Worm (Caenorhabditis elegans): ENCODE data around the gene mrps-22.

mrps-22 gene

ce11 chrII:10541923-10542486 is 40.4 kb upstream of the mrps-22 start, which contains the start of gene pro-1 (continued):
- TF ChIP-seq rec-8 (tag; optimal IDR thresholded peaks at IDR 0.05) (no peak), lin-54 (GFP tag; optimal IDR thresholded peaks at IDR 0.05) (peak; percentile 74), ztf-28 (GFP tag; IDR thresholded peaks at IDR 0.05) (peak; percentile 45; the same call in 1 of the 2 replicates), nhr-80 (tag; optimal IDR thresholded peaks at IDR 0.05) (peak; percentile 15), F37B4.10 (GFP tag; IDR thresholded peaks at IDR 0.05) (no peak), snpc-4 (GFP tag; optimal IDR thresholded peaks at IDR 0.05) (no peak), snpc-4 (tag; optimal IDR thresholded peaks at IDR 0.05) (peak in 2 of 4 experiments; percentile 58 to 67), F39B2.1 (GFP tag; IDR thresholded peaks at IDR 0.05) (peak; percentile 74; the same call in 1 of the 2 replicates), F49E8.2 (tag; optimal IDR thresholded peaks at IDR 0.05; ENCODE audit: insufficient read depth) (no peak), efl-1 (GFP tag; optimal IDR thresholded peaks at IDR 0.05) (no peak), lin-35 (GFP tag; optimal IDR thresholded peaks at IDR 0.05) (peak in 2 of 3 experiments; percentile 40 to 79), F23B12.7 (tag; optimal IDR thresholded peaks at IDR 0.05; ENCODE audit: insufficient read depth) (no peak), Y79H2A.3 (GFP tag; conservative IDR thresholded peaks at IDR 0.05) (0 out of 2 replicates have a peak, but pooled peaks have one; percentile 7), ets-4 (GFP tag; optimal IDR thresholded peaks at IDR 0.05) (no peak), F57A8.1 (GFP tag; optimal IDR thresholded peaks at IDR 0.05) (no peak), cebp-2 (GFP tag; IDR thresholded peaks at IDR 0.05) (peak; percentile 72), ama-1 (optimal IDR thresholded peaks at IDR 0.05) (peak; percentile 81), ama-1 (GFP tag; optimal IDR thresholded peaks at IDR 0.05) (peak in 1 of 2 experiments; percentile 30), dpff-1 (tag; optimal IDR thresholded peaks at IDR 0.05) (no peak), K11D2.4 (GFP tag; IDR thresholded peaks at IDR 0.05) (peak; percentile 86), die-1 (tag; optimal IDR thresholded peaks at IDR 0.05) (no peak), atf-7 (tag; optimal IDR thresholded peaks at IDR 0.05) (peak; percentile 81), F22D6.2 (tag; optimal IDR thresholded peaks at IDR 0.05) (peak; percentile 15), D2030.7 (GFP tag; IDR thresholded peaks at IDR 0.05) (peak; percentile 36; the same call in 1 of the 2 replicates), C17E4.6 (GFP tag; IDR thresholded peaks at IDR 0.05) (no peak), hlh-26 (GFP tag; conservative IDR thresholded peaks at IDR 0.05) (no peak), madf-6 (GFP tag; IDR thresholded peaks at IDR 0.05) (peak; percentile 79), lag-1 (GFP tag; IDR thresholded peaks at IDR 0.05) (no peak), repo-1 (tag; optimal IDR thresholded peaks at IDR 0.05) (peak; percentile 68), snpc-1.3 (tag; optimal IDR thresholded peaks at IDR 0.05; ENCODE audit: insufficient read depth) (peak; percentile 63), ceh-100 (GFP tag; IDR thresholded peaks at IDR 0.05) (peak; percentile 66), bed-2 (GFP tag; IDR thresholded peaks at IDR 0.05) (no peak)

- TF ChIP-seq ztf-22 (GFP tag; optimal IDR thresholded peaks at IDR 0.05) (no peak), nhr-179 (tag; optimal IDR thresholded peaks at IDR 0.05) (no peak), F22D6.2 (tag; optimal IDR thresholded peaks at IDR 0.05) (no peak), nfyb-1 (GFP tag; IDR thresholded peaks at IDR 0.05) (peak; percentile 75), let-607 (tag; optimal IDR thresholded peaks at IDR 0.05) (peak in 1 of 2 experiments; percentile 23), F37B4.10 (GFP tag; IDR thresholded peaks at IDR 0.05) (no peak), ztf-18 (tag; optimal IDR thresholded peaks at IDR 0.05) (no peak), nhr-80 (tag; optimal IDR thresholded peaks at IDR 0.05) (no peak), dox-1 (GFP tag; IDR thresholded peaks at IDR 0.05) (peak; percentile 13; the same call in 1 of the 2 replicates), lin-26 (GFP tag; IDR thresholded peaks at IDR 0.05) (peak; percentile 68), ZK185.1 (tag; optimal IDR thresholded peaks at IDR 0.05; ENCODE audit: poor library complexity, severe bottlenecking) (peak; percentile 30), die-1 (tag; optimal IDR thresholded peaks at IDR 0.05) (no peak), C17E4.6 (GFP tag; IDR thresholded peaks at IDR 0.05) (no peak), lsy-27 (tag; optimal IDR thresholded peaks at IDR 0.05; ENCODE audit: borderline replicate concordance, insufficient read depth) (no peak), mes-4 (tag; optimal IDR thresholded peaks at IDR 0.05) (no peak), attf-5 (GFP tag; optimal IDR thresholded peaks at IDR 0.05) (peak; percentile 23), Y56A3A.18 (GFP tag; IDR thresholded peaks at IDR 0.05) (peak; percentile 12; the same call in 1 of the 2 replicates), mcd-1 (GFP tag; IDR thresholded peaks at IDR 0.05) (peak; percentile 38; the same call in 1 of the 2 replicates)
Measured at ce11 chrII:10542654-10543456, 39.6 kb upstream of the mrps-22 start.

Data from whole organism, young adult.